Worm (Caenorhabditis elegans) whole organism, L4/young adult: ENCODE data around the gene K07E12.2.

Experiments used
- W03F9.2 ChIP-seq: fragments of 150-350 bp; optimal IDR thresholded peaks from 2 replicates; lab custom pipeline; 2014; ENCODE audit warnings: missing biosample characterization, missing genetic modification characterization
- him-1 ChIP-seq: sonication (generic microtip); optimal IDR thresholded peaks from 2 replicates; lab custom pipeline; 2016; ENCODE audit warnings: missing genotype, missing genetic modification reagents, missing genetic modification characterization, missing compliant biosample characterization

ce11 chrIII:6742597-6742996 is 5.5 kb downstream of the K07E12.2 start:
- TF ChIP-seq him-1 (tag; lab: Kevin White, UChicago) (no peak), W03F9.2 (no peak)
